Worm (Caenorhabditis elegans): ENCODE results near the gene sre-3.
"Not testable (repeated sequence)": the region's sequence is repeated elsewhere in the genome, so short reads cannot be mapped to it uniquely, and the experiment has no call there.

sre-3 gene

DNA sequence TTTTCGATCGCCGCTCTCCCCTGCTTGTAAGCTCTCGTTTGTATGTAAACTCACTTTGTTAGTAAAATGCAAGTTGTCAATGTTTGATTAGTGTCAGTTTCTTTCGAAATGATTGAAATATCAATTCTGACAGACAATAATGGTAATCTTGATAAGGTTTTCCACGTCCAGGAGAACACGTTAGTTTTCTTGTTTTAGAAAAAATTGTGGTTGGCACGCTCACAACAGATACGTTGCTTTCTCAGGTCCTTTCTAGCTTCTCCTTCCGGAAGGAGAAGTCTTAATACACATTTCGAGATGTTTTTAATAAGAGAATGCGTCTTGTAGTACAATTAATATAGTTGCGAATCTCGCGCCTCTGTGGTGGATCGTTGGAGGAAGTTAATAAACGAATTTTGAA is 16.8 kb upstream of the sre-3 start, which contains the start of gene F43E2.6:
Gene F43E2.6, minus strand, starts transcription at position 101 of the 400 bp plus-strand sequence.
- no peak for TF ChIP-seq mec-3 (tag; optimal IDR thresholded peaks at IDR 0.05; ENCODE audit: borderline replicate concordance)
- no peak for TF ChIP-seq C38D4.7 (GFP tag; optimal IDR thresholded peaks at IDR 0.05)
- no peak for TF ChIP-seq ceh-2 (tag; optimal IDR thresholded peaks at IDR 0.05)
- no peak for TF ChIP-seq fax-1 (tag; optimal IDR thresholded peaks at IDR 0.05)
- TF ChIP-seq T23F11.4 (GFP tag; optimal IDR thresholded peaks at IDR 0.05) = no peak
- no peak for TF ChIP-seq K09A11.1 (tag; optimal IDR thresholded peaks at IDR 0.05; ENCODE audit: insufficient read depth)
- no peak for TF ChIP-seq che-1 (tag; optimal IDR thresholded peaks at IDR 0.05)
- no peak for TF ChIP-seq hlh-6 (tag; optimal IDR thresholded peaks at IDR 0.05)
- TF ChIP-seq dve-1 (tag; optimal IDR thresholded peaks at IDR 0.05) = no peak

DNA sequence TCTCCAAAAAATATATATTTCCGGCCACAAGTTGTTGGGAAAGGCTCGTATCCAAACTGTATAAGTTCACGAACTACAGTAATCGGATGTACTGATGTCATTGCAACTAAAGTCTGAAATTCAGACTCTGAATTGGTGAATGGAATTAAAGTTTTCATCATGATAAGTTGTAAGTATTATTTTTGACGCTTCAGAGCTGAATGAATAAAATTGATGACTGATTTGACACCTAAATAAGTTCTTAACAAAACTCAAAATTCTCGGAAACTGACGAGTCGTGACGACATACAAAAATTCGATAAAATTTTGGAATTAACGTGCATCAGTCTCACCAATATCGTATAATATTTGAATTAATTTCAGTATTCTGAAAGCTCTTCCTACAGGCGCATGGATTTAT is 15.3 kb upstream of the sre-3 start, which contains the start of gene F43E2.11:
Gene F43E2.11, minus strand, starts transcription at position 101 of the 400 bp plus-strand sequence.
- not testable (repeated sequence) for TF ChIP-seq madf-2, ahr-1, pha-2 (tag; optimal IDR thresholded peaks at IDR 0.05)

DNA sequence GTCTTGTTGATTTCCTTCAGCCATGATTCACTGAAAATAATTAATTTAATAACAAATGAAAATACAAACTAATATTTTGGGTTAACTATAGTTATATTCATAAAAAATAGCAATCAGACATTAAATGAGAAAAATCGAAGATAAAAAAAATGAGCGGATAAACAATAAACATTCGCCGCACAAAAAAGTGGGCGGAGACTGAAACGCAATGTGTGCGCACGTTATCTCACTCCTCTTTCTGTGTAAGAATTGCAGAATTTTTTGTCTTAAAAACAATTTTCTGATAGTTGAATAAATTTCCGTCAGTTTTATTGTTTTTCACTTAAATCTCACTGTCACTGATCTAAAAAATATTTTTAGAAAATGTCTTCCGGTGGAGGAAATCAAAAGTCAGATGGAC is 11.4 kb upstream of the sre-3 start, which contains the start of the genes mtch-1 and rpb-4:
Gene mtch-1, minus strand, starts transcription at position 24 of the 400 bp plus-strand sequence.
Gene rpb-4, plus strand, starts transcription at position 353 of the 400 bp plus-strand sequence.
- TF ChIP-seq fkh-6 (tag; optimal IDR thresholded peaks at IDR 0.05) = no peak
- TF ChIP-seq dve-1 (tag; optimal IDR thresholded peaks at IDR 0.05) = peak; percentile 1
- peak; percentile 33 for TF ChIP-seq nfya-1 (tag; optimal IDR thresholded peaks at IDR 0.05)

DNA sequence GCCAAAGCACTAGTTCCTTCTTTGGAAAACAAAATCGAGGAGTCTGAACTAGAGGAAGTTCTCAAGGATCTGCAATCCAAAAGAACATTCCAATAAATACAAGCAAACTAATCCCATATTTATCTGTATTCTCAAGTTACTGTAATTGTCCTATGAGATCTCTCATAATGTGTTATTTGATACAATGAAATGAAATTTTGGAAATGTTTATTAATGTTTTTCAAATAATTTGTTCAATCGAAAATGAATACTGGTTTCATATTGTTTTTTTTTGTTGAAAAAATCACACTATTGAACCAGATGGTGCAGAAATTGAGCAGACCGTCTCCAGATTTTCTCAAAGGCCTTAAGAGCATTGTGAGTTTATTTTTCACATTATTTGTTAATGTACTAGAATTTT is 10.6 kb upstream of the sre-3 start, which contains the start of gene F43E2.1:
Gene F43E2.1, plus strand, starts transcription at position 301 of the 400 bp plus-strand sequence.
- no peak for TF ChIP-seq fax-1 (tag; optimal IDR thresholded peaks at IDR 0.05)
- TF ChIP-seq che-1 (tag; optimal IDR thresholded peaks at IDR 0.05) = no peak
- TF ChIP-seq ceh-34 (tag; optimal IDR thresholded peaks at IDR 0.05) = no peak
- TF ChIP-seq ceh-45 (GFP tag; IDR thresholded peaks at IDR 0.05) = no peak
- TF ChIP-seq dmd-4 (tag; optimal IDR thresholded peaks at IDR 0.05; ENCODE audit: borderline replicate concordance) = no peak
- no peak for TF ChIP-seq F13H6.1 (tag; optimal IDR thresholded peaks at IDR 0.05)
- no peak for TF ChIP-seq elt-2 (tag; optimal IDR thresholded peaks at IDR 0.05)
- no peak for TF ChIP-seq zip-5 (tag; optimal IDR thresholded peaks at IDR 0.05)
- no peak for TF ChIP-seq T23F11.4 (GFP tag; optimal IDR thresholded peaks at IDR 0.05)
- no peak for TF ChIP-seq rnt-1 (tag; optimal IDR thresholded peaks at IDR 0.05)
- TF ChIP-seq ceh-18 (tag; optimal IDR thresholded peaks at IDR 0.05) = no peak
- TF ChIP-seq dve-1 (tag; optimal IDR thresholded peaks at IDR 0.05) = no peak
- no peak for TF ChIP-seq sox-4 (tag; optimal IDR thresholded peaks at IDR 0.05)
- TF ChIP-seq ceh-14 (tag; optimal IDR thresholded peaks at IDR 0.05) = no peak
- TF ChIP-seq ref-2 (tag; optimal IDR thresholded peaks at IDR 0.05) = no peak
- no peak for TF ChIP-seq pha-4 (tag; optimal IDR thresholded peaks at IDR 0.05)
- TF ChIP-seq fkh-10 (GFP tag; optimal IDR thresholded peaks at IDR 0.05) = no peak

DNA sequence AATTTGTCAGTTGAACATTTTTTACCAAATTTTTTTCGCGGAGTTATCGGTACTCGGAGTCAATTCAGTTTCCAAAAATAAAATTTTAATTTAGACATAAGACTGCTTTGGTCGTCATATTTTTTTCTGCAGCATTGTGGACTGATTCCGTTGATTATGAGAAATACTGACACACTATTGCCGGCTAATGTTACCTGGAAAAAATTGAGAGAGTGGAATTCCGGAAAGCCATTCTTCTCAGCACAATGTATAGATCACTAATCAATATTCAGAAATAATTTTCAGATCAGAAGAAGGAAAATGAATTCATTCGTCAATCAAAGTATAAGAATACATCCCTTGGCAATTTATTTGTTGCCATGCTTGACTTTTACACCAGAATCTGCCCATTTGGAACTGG is 6.5 kb upstream of the sre-3 start, which contains the start of gene C07D10.6:
Gene C07D10.6, plus strand, starts transcription at position 301 of the 400 bp plus-strand sequence.
- TF ChIP-seq pat-9 (tag; optimal IDR thresholded peaks at IDR 0.05) = no peak
- no peak for TF ChIP-seq mec-3 (tag; optimal IDR thresholded peaks at IDR 0.05; ENCODE audit: borderline replicate concordance)

DNA sequence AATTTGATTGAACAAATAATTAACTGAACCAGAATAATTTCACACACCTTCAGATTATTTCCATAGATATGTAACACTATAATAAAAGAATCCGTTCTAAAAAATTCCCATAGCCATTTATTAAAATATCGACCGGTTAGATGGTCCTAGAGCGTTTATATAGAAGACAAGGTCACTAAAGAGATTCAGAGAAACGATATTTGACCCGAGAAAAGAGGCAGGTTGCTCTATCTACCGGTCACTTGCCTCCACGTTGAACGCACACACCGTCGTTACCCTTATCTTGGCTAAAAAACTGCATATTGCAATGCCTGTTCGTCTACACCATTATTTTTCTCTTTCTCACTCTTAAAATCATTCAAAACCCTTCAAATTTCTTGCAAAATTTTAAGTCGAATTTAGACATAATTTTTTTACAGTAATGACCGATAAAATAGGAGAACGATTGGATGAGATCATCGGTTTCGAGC is 4.4 kb upstream of the sre-3 start, which contains the start of gene C07D10.5:
Gene C07D10.5, plus strand, starts transcription at position 420 of the 470 bp plus-strand sequence.
- TF ChIP-seq hlh-6 (tag; optimal IDR thresholded peaks at IDR 0.05) (no peak), pat-9 (tag; optimal IDR thresholded peaks at IDR 0.05) (no peak), pha-2 (tag; optimal IDR thresholded peaks at IDR 0.05) (no peak), unc-3 (GFP tag; conservative IDR thresholded peaks at IDR 0.05) (no peak), unc-3 (tag; optimal IDR thresholded peaks at IDR 0.05) (no peak), ceh-48 (tag; optimal IDR thresholded peaks at IDR 0.05) (no peak), ceh-18 (tag; optimal IDR thresholded peaks at IDR 0.05) (no peak), fkh-10 (GFP tag; optimal IDR thresholded peaks at IDR 0.05) (no peak), pros-1 (tag; optimal IDR thresholded peaks at IDR 0.05) (no peak), ama-1 (optimal IDR thresholded peaks at IDR 0.05) (no peak), ceh-24 (tag; optimal IDR thresholded peaks at IDR 0.05) (no peak), ets-4 (tag; optimal IDR thresholded peaks at IDR 0.05) (no peak), ref-2 (tag; optimal IDR thresholded peaks at IDR 0.05) (no peak), sdc-2 (tag; optimal IDR thresholded peaks at IDR 0.05) (no peak), hlh-15 (tag; optimal IDR thresholded peaks at IDR 0.05) (no peak), ahr-1 (tag; optimal IDR thresholded peaks at IDR 0.05) (no peak), npax-4 (tag; optimal IDR thresholded peaks at IDR 0.05) (no peak), ceh-34 (tag; optimal IDR thresholded peaks at IDR 0.05) (no peak), ceh-45 (GFP tag; IDR thresholded peaks at IDR 0.05) (no peak), tbx-2 (tag; optimal IDR thresholded peaks at IDR 0.05) (no peak)

Measured in whole organism, late embryonic.